Fruit fly (Drosophila melanogaster) whole organism, pupa: ENCODE measurements around the gene Vps13D.

Source experiments
- CG10348 ChIP-seq: fragments of 200-800 bp; sonication (Bioruptor generic); IDR thresholded peaks from 2 replicates; pipeline ENCODE4 v1.3.6; 2022; ENCODE audit warnings: missing biosample characterization, missing genetic modification characterization
- CG12605 ChIP-seq: fragments of 200-800 bp; sonication (Bioruptor generic); IDR thresholded peaks from 2 replicates; pipeline ENCODE4 v1.3.6; 2022; ENCODE audit warnings: missing biosample characterization, missing genetic modification characterization
- CG13204 ChIP-seq: fragments of 200-800 bp; sonication (Bioruptor generic); optimal IDR thresholded peaks from 2 replicates; lab custom pipeline; 2018; ENCODE audit warnings: missing biosample characterization, mild to moderate bottlenecking, missing genetic modification characterization, moderate library complexity
- CG14655 ChIP-seq: fragments of 200-800 bp; sonication (Bioruptor generic); optimal IDR thresholded peaks from 3 replicates; lab custom pipeline; 2017; ENCODE audit warnings: mild to moderate bottlenecking, missing biosample characterization, missing genetic modification reagents, missing genetic modification characterization
- CG15710 ChIP-seq: fragments of 200-800 bp; sonication (Bioruptor generic); optimal IDR thresholded peaks from 2 replicates; lab custom pipeline; 2018; ENCODE audit warnings: missing biosample characterization, mild to moderate bottlenecking, missing genetic modification characterization, moderate library complexity
- CG17806 ChIP-seq: fragments of 200-800 bp; sonication (Bioruptor generic); optimal IDR thresholded peaks from 2 replicates; lab custom pipeline; 2018; ENCODE audit warnings: missing biosample characterization, mild to moderate bottlenecking, missing genetic modification characterization, moderate library complexity
- CG32121 ChIP-seq: fragments of 200-800 bp; sonication (Bioruptor generic); IDR thresholded peaks from 2 replicates; pipeline ENCODE4 v1.3.6; 2022; ENCODE audit warnings: missing biosample characterization, missing genetic modification characterization
- CG34367 ChIP-seq: fragments of 200-800 bp; sonication (Bioruptor generic); optimal IDR thresholded peaks from 2 replicates; lab custom pipeline; 2018; ENCODE audit warnings: missing biosample characterization, mild to moderate bottlenecking, missing genetic modification characterization
- CG4496 ChIP-seq: fragments of 200-800 bp; sonication (Bioruptor generic); IDR thresholded peaks from 3 replicates; pipeline ENCODE4 v1.3.6; 2022; ENCODE audit warnings: missing biosample characterization, missing genetic modification characterization
- CG8159 ChIP-seq: fragments of 200-800 bp; sonication (Bioruptor generic); optimal IDR thresholded peaks from 3 replicates; lab custom pipeline; 2018; ENCODE audit warnings: missing biosample characterization, mild to moderate bottlenecking, missing genetic modification characterization, moderate library complexity
- CG8301 ChIP-seq: fragments of 200-800 bp; sonication (Bioruptor generic); optimal IDR thresholded peaks from 2 replicates; lab custom pipeline; 2018; ENCODE audit warnings: missing biosample characterization, mild to moderate bottlenecking, missing genetic modification characterization
- CG9948 ChIP-seq: fragments of 200-800 bp; sonication (Bioruptor generic); optimal IDR thresholded peaks from 2 replicates; lab custom pipeline; 2018; ENCODE audit warnings: missing biosample characterization, mild to moderate bottlenecking, missing genetic modification characterization, moderate library complexity
- D1 ChIP-seq: fragments of 200-800 bp; sonication (Bioruptor generic); optimal IDR thresholded peaks from 2 replicates; lab custom pipeline; 2018; ENCODE audit warnings: missing biosample characterization, mild to moderate bottlenecking, missing genetic modification characterization, moderate library complexity
- EcR ChIP-seq: fragments of 200-800 bp; sonication (Bioruptor generic); optimal IDR thresholded peaks from 3 replicates; lab custom pipeline; 2019; ENCODE audit warnings: missing biosample characterization, missing genetic modification characterization, mild to moderate bottlenecking, moderate library complexity, missing genetic modification reagents
- Ets98B ChIP-seq: fragments of 200-800 bp; sonication (Bioruptor generic); IDR thresholded peaks from 2 replicates; pipeline ENCODE4 v1.3.6; 2022; ENCODE audit warnings: missing biosample characterization, missing genetic modification characterization
- Pif1A ChIP-seq: fragments of 200-800 bp; sonication (Bioruptor generic); optimal IDR thresholded peaks from 3 replicates; lab custom pipeline; 2016; ENCODE audit warnings: missing biosample characterization, missing genetic modification characterization
- Pif1B ChIP-seq: fragments of 200-800 bp; sonication (Bioruptor generic); optimal IDR thresholded peaks from 3 replicates; lab custom pipeline; 2016; ENCODE audit warnings: missing biosample characterization, missing genetic modification characterization
- Snoo ChIP-seq: fragments of 200-800 bp; sonication (Bioruptor generic); optimal IDR thresholded peaks from 3 replicates; lab custom pipeline; 2017; ENCODE audit warnings: missing biosample characterization, mild to moderate bottlenecking, missing genetic modification characterization, inconsistent platforms
- fd96Ca ChIP-seq: fragments of 200-800 bp; sonication (Bioruptor generic); IDR thresholded peaks from 3 replicates; pipeline ENCODE4 v1.3.6; 2022; ENCODE audit warnings: missing biosample characterization, missing genetic modification characterization
- gl ChIP-seq: fragments of 200-800 bp; sonication (Bioruptor generic); optimal IDR thresholded peaks from 2 replicates; lab custom pipeline; 2018; ENCODE audit warnings: missing biosample characterization, mild to moderate bottlenecking, missing genetic modification characterization
- rn ChIP-seq: fragments of 200-800 bp; sonication (Bioruptor generic); IDR thresholded peaks from 2 replicates; pipeline ENCODE4 v1.3.6; 2022; ENCODE audit warnings: missing biosample characterization, missing genetic modification characterization

Gene Vps13D

DNA sequence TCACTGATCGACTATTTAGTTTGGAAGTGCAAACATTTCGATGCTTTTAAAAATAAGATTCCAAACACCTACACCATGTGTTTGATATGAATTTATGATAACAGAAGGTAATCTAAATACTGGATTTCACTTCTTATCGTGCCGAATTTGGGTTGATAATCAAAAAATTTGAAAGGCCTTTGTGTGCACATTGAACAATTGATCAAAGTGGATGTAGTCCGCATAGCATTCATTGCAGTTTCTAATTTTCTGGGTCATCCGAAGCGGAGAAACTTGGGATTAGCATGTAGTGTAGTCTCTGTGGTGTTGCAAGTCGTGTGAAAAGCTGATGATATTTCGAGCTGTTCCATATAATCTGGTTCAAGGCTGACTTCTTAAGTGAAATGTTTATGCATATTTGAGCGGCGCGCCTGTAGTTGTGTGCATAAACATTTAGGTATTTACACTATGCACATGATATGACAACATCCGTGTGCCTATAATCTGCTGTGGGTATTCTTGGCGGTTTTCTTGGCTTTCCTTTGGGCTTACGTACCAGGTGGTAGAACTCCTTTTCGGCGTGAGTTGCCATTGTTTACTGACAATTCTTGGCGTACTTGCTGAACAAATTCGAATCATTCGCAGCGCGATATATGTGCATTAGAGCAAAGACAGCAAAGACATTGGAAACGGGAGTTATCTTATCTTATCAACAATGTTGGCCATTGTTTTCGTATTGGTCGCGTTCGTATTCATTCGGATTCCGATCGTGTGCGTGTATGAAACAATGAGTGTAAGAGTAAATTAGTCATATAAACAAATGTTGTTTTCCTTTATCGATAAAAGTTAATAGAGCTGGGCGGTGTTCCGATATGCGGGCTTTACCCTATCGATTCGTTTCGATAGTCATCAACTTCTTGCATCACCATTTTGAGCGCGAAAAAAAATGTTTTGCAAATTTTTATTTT, 18.2 kb downstream of the Vps13D start, which contains the start of gene Hip1:
Gene Hip1 (minus strand): TSS at position 834 of the 947 bp plus-strand sequence.
- no peak for TF ChIP-seq CG9948
- no peak for TF ChIP-seq CG34367
- TF ChIP-seq, all 21 proteins: peak for 0

DNA sequence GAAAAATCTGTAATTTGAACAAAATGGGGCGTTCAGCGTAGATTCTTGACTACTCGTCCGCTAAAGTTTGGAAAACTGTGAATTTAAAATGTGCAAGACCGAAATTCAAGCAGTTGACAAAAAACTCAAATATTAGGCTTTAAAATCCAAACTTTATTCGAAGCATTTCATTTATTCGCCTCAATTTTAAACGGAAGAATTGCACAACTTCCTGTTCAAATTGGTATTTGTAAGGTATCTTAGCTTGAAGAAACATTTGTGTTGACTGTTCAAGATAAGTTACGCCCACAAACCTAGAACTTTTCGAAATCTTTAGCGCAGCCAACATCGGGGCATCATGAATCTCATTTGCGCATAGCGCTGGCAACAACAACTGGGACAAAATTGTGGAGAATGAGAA, 23.8 kb downstream of the Vps13D start, which contains the start of gene CG32106:
Gene CG32106 (minus strand): TSS at position 101 of the 400 bp plus-strand sequence.
- no peak for TF ChIP-seq CG8159 (tag; lab: Kevin White, UChicago)
- no peak for TF ChIP-seq D1 (tag; lab: Kevin White, UChicago)
- TF ChIP-seq CG17806 (tag; lab: Kevin White, UChicago) = no peak

DNA sequence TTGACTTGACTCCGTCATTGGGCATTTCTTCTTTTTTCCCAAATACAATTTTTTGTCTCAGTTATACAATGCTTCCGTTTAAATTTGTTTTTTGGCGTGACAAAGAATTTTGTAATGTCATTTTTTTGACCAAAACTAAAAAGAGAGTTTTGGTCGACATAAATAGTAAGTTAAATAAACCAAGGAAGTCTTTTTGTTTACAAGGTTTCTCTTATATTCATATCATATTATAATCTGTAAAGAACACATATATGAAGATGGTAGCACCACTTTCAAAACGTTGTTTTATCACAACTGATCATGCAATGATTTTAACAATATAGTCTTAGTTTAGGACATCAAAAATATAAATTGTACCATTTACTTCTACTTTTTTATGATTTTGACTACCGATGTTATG, 26.1 kb downstream of the Vps13D start, which contains the start of the genes CG10969 and CG17666:
Gene CG10969 (minus strand): TSS at position 101 of the 400 bp plus-strand sequence.
Gene CG17666 (plus strand): TSS at position 329 of the 400 bp plus-strand sequence.
- no peak for TF ChIP-seq CG14655 (GFP tag; lab: Kevin White, UChicago)
- TF ChIP-seq EcR (GFP tag; lab: Kevin White, UChicago) = no peak

DNA sequence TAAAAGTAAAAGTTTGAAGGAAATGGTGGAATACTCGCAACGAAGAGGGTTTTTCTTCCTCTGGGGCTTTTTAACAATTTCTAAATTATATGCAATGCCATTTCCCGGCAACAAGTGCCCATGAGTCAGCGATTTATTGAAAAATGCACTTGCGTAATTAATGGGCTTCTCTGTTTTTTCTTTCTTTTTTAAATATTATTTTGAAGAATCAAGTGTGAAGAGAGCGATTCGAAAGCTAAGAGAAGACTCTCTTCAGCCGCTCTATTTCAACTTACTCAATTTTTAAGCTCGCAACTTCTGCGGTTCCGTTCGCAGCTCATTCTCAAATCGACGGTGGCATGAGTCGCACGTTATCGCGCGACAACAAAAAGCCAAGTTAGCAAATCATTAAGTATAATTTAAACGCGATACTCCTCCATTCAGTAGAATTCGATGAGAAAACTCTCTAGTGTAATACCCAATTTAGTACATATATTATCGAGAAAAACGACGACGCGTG, 35.1 kb downstream of the Vps13D start, which contains the start of gene CG42709:
Gene CG42709 (plus strand): TSS at position 318 of the 499 bp plus-strand sequence.
- TF ChIP-seq CG8301 (no peak), CG17806 (tag; lab: Kevin White, UChicago) (no peak), CG9948 (no peak), fd96Ca (GFP tag; lab: Robert Waterston, UW) (no peak), gl (tag; lab: Kevin White, UChicago) (peak; percentile 17), Pif1B (peak; percentile 57), CG10348 (GFP tag; lab: Robert Waterston, UW) (no peak), D1 (tag; lab: Kevin White, UChicago) (no peak), EcR (GFP tag; lab: Kevin White, UChicago) (peak; percentile 77), CG34367 (no peak), CG12605 (GFP tag; lab: Robert Waterston, UW) (peak; percentile 30; the same call in 1 of the 2 replicates), Pif1A (peak; percentile 45)

DNA sequence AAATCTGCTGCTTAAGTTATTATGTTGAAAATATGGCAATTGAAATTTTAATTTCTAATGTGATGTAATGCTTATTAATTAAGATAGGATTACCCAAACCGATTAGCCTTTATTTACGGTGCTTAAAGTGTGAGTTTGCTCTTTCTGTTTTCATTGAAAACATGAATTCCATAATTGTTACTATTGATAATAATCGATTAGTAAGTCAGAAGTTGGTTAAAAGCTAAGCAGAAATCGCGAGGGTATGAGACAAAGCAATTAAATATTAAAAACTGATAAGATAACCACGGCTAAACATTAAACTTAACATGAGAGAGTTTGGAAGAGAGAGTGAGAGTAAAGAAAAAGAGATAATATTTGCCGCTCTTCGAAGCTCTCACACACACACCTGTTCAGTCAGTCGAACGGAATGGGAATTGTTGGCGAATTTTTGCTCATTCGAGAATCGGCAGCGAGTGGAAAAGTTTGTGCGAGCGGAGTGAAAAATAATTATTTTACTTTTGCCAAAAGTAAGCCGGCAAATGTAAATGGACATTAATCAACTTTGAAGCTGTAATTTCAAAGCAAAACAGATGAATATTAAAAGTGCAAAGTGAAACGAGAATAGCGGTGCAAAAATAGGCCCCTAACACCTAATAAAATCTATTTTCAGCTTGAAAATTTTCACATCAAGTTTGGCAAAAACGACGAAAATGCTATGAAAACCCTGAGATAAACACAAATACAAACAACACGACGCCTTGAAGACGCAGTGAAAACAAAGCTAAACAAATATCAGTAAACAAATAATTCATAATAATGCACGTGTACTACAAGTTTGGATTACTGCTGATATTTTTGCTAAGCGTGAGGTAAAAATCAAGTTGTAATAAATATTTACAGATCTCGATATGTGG, 36.2 kb downstream of the Vps13D start:
- no peak for TF ChIP-seq CG13204
- TF ChIP-seq CG8301 = no peak
- TF ChIP-seq CG12605 (GFP tag; lab: Robert Waterston, UW) = peak; percentile 34; the same call in 1 of the 2 replicates
- TF ChIP-seq Pif1B = peak; percentile 13
- peak; percentile 43 for TF ChIP-seq D1 (tag; lab: Kevin White, UChicago)

DNA sequence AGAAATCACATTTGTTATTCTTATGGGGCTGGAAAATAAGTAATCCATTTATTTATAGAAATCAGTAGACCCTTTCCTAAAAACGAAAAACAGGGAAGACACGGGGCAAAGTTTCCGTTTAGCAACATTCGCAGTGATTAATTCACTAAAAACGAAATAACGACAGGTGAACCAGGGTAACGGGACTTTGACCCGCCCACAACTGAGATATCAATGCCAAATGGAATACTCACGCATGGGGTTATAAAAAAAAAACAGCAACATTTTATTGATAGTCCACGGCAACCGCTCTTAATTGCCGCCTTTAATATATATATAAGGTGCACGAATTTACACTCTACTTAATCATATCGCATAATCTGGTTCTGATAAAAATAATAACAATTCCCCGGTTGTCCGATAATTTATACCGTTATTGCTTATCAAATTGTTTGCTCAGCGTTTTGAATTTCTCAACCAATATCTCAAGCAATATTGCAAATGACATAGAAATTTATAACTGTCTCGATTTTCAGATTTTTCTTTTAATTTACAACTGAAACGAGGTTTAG, 36.9 kb downstream of the Vps13D start:
- TF ChIP-seq CG17806 (tag; lab: Kevin White, UChicago) (no peak), CG12605 (GFP tag; lab: Robert Waterston, UW) (no peak), D1 (tag; lab: Kevin White, UChicago) (no peak)

DNA sequence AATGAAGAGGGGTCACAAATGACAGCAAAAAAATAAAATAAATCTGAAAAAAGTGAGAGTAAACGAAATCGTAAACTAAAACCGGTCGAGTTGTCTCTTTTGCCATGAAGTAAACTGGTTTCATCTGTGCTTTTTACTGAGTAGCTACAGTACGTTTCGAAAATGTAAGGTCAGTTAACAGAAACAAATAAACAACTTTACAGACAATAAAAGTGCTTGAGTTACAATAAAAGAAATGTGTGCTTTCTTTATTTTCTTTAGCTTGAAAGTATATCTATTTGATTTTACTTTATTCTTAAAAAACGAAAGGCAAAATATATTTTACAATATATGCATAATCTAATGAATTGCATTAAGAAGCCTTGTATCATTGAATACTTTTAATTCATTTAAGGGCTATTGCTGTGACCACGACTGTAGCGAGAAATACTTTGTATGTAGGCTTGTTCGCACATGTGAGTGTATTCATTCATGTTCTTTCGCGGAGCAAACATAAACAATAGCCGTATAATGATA, 38.1 kb downstream of the Vps13D start:
- TF ChIP-seq rn (GFP tag; lab: Robert Waterston, UW) (no peak), CG14655 (GFP tag; lab: Kevin White, UChicago) (peak; percentile 80), CG13204 (peak; percentile 71), EcR (GFP tag; lab: Kevin White, UChicago) (peak; percentile 78), CG10348 (GFP tag; lab: Robert Waterston, UW) (0 out of 2 replicates have a peak, but pooled peaks have one; percentile 40), CG8301 (peak; percentile 84), Pif1A (peak; percentile 85), CG8159 (tag; lab: Kevin White, UChicago) (peak; percentile 93), CG34367 (peak; percentile 89), CG32121 (GFP tag; lab: Robert Waterston, UW) (peak; percentile 42), D1 (tag; lab: Kevin White, UChicago) (peak; percentile 91), CG17806 (tag; lab: Kevin White, UChicago) (peak; percentile 90), Snoo (tag; lab: Kevin White, UChicago) (peak; percentile 85), gl (tag; lab: Kevin White, UChicago) (peak; percentile 74), fd96Ca (GFP tag; lab: Robert Waterston, UW) (0 out of 3 replicates have a peak, but pooled peaks have one; percentile 23), Ets98B (peak; percentile 61), CG15710 (tag; lab: Kevin White, UChicago) (peak; percentile 93), CG12605 (GFP tag; lab: Robert Waterston, UW) (peak; percentile 52), CG4496 (GFP tag; lab: Robert Waterston, UW) (peak; percentile 77), Pif1B (peak; percentile 82), CG9948 (peak; percentile 90)
